Fruit fly (Drosophila melanogaster) whole organism, larva: Measurements from ENCODE around the gene CG7512.

Experiments
- noc ChIP-seq: fragments of 200-800 bp; sonication (Bioruptor generic); optimal IDR thresholded peaks from 3 replicates; lab custom pipeline; 2019; ENCODE audit warnings: missing biosample characterization, mild to moderate bottlenecking, missing genetic modification characterization, moderate library complexity

The CG7512 gene

DNA sequence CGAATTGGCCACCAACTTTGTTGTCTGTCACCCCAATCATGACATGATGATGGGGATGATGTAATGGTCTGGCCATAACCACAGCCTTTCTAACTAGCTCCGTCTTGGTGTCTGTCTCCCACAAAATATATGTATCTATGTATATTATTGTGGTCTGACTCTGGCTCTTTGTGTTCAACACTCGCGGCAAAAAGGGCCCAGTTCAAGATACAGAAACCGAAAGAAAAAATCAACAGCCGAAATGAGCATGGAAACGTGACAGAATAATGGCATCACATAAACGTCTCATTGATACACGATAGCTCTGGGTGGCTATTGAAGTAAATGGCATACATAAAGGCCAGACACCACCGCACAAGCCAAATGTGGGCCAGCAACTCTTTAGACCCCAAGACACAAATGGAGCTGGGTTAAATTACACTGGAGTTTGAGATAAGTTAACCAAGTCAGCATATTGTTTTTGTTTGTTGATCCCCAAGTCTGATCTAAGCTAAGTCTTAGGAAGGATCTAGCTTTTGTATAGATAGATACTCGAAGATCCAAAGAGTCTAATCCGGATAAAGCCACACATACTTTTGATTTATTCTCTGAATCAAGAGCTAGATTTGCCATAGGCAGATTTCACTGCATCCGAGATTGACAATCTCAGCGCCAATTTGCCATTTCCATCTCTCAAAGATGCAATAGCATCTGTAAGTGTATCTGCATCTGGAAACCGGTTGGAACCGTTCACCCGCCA is 18.7 kb downstream of the CG7512 start:
- TF ChIP-seq noc (tag; lab: Kevin White, UChicago) = no peak

dm6 chr3L:11533704-11534319 is 20.3 kb downstream of the CG7512 start:
- peak; percentile 62 for TF ChIP-seq noc (tag; lab: Kevin White, UChicago)

- peak; percentile 73 for TF ChIP-seq noc (tag; lab: Kevin White, UChicago)
Observed at dm6 chr3L:11534391-11535246, 21.1 kb downstream of the CG7512 start.

DNA sequence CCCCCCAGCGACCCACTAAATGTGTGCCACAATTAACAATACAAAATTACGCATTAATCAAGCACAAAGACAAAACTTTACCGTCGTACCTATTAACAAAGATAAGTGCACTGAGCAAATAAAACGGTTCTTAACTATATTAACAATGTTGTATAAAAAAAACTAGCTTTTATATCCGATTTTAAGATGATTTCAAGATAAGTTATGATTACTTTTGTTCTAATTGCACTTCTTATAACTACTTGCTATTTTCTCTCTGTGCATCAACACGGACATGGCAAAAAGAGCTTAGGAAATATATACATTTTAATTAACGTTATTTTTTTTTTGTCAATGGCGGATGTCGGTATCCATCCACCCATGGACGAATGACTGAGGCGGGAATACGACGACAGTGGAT is 22.6 kb downstream of the CG7512 start:
- TF ChIP-seq noc (tag; lab: Kevin White, UChicago) = no peak

- TF ChIP-seq noc (tag; lab: Kevin White, UChicago) = no peak
Observed at dm6 chr3L:11536767-11537419, 23.4 kb downstream of the CG7512 start.

DNA sequence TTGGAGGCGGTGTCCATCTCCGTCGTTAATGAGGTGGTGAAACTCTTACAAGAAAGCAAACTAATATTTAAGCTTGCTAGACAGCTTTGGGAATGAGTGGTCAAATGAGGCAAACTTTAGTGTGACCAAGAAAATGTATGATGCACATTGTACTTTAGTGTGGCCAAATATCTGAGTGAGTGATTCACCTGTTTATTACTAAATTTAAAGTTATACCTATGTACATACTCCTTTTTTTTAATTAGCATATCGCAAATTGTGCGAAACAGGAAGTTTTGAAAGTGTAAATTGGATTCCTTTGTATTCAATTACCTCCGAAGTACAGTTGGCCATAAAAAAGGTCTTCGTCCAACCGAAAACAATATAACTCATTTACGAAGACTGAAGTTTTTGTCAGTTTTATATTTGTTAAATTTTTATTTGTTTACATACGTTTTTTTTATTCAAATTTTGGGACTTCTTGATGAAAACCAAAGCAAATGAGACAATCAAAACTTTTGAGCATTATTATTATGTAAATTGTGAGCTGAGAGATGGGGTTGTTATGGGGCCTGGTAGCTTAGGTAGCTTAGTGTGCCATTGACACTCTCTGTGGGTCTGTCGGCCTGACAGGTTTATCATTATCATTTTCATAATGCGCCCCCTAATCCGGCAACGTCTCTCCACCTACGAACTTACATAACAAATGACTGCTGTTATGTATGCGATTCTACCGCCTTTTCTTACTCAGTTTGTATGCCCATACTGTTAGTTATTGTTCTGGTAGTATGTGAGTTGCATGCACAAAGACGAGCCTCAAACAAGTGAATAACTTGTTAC is 26.2 kb downstream of the CG7512 start:
- TF ChIP-seq noc (tag; lab: Kevin White, UChicago) = no peak

DNA sequence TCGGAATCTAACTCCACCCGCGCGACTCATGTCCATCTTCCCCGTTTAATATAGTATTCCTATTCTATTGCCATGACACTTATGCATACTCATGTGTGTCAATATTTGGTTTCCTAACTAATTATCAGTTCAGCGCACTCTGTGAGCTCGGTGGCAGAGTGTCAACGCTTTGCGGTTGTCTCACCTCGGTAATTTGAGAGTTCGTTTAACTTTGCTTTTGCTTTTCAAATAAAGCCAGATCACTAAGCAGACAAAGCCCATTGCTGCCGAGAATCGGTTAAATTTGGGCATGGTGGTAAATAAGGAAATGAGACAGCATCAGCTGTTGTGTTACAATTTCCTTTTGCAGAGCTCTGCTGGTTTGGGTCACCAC is 26.8 kb downstream of the CG7512 start:
- TF ChIP-seq noc (tag; lab: Kevin White, UChicago) = no peak

- TF ChIP-seq noc (tag; lab: Kevin White, UChicago) = no peak
Observed at dm6 chr3L:11542437-11542836, 28.9 kb downstream of the CG7512 start.

- TF ChIP-seq noc (tag; lab: Kevin White, UChicago) = peak; percentile 50
Observed at dm6 chr3L:11542948-11543347, 29.4 kb downstream of the CG7512 start.

dm6 chr3L:11543681-11544299 is 30.3 kb downstream of the CG7512 start:
- no peak for TF ChIP-seq noc (tag; lab: Kevin White, UChicago)

- TF ChIP-seq noc (tag; lab: Kevin White, UChicago) = no peak
Observed at dm6 chr3L:11547302-11547994, 33.9 kb downstream of the CG7512 start.

DNA sequence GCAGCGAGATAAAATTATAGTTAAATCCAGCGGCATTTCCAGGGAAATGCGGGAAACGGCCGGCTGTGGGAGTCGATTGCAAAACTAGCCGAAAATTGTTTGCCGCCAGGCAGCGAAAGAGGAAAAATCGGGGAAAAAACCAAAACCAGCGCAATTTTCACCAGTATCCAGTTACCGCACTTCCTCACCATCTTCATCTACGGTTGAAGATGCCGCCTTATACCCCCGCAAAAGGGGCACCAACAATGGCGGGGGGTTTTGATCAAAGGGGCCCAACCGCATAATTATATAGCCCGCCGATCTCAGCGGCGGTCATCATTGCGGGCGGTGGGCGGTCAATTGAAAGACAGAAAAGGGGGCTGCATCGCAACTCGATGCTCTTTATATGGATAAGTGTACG is 34.5 kb downstream of the CG7512 start:
- TF ChIP-seq noc (tag; lab: Kevin White, UChicago) = no peak

DNA sequence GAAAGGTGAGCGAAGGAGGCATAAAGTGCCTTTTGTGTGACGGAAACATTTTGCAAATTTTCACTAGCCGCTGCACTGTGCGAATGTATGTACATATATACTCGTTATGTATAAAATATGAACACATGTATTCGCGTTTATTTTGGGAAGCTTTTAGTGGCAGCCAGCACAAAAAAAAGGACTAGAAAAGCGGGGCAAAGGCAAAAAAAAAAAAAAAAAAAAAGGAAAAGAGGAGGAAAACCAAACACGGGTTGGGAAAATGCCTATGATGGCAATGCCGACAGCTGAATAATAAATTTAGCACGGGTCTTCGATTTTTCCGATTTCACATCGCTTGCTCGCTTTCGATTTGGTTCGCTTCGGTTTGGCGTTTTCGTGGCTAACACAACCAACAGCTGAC is 35.9 kb downstream of the CG7512 start:
- TF ChIP-seq noc (tag; lab: Kevin White, UChicago) = no peak
